Worm (Caenorhabditis elegans): ENCODE results near the gene C46H3.2.

Gene C46H3.2

ce11 chrX:1230658-1231057 is at the start of gene C46H3.2:
Gene C46H3.2, minus strand, starts transcription at chrX:1230758.
- TF ChIP-seq unc-62 (GFP tag; optimal IDR thresholded peaks at IDR 0.05) = no peak

- no peak for TF ChIP-seq unc-62 (GFP tag; optimal IDR thresholded peaks at IDR 0.05)
Measured at ce11 chrX:1272539-1272938, 42.0 kb upstream of the C46H3.2 start, which contains the start of gene C52B11.5. Gene C52B11.5, plus strand, starts transcription at chrX:1272788.

- no peak for TF ChIP-seq unc-62 (GFP tag; optimal IDR thresholded peaks at IDR 0.05)
Measured at ce11 chrX:1270598-1270997, 40.0 kb upstream of the C46H3.2 start, which contains the start of gene C25G6.1. Gene C25G6.1, plus strand, starts transcription at chrX:1270898.

- TF ChIP-seq unc-62 (GFP tag; optimal IDR thresholded peaks at IDR 0.05) = no peak
Measured at ce11 chrX:1265336-1265735, 34.8 kb upstream of the C46H3.2 start.

- TF ChIP-seq unc-62 (GFP tag; optimal IDR thresholded peaks at IDR 0.05) = no peak
Measured at ce11 chrX:1257668-1258067, 27.1 kb upstream of the C46H3.2 start.

- no peak for TF ChIP-seq unc-62 (GFP tag; optimal IDR thresholded peaks at IDR 0.05)
Measured at ce11 chrX:1255547-1255946, 25.0 kb upstream of the C46H3.2 start, which contains the start of gene npr-11. Gene npr-11, minus strand, starts transcription at chrX:1255647.

ce11 chrX:1249738-1250137 is 19.2 kb upstream of the C46H3.2 start, which contains the start of gene C25G6.4:
Gene C25G6.4, minus strand, starts transcription at chrX:1249838.
- TF ChIP-seq unc-62 (GFP tag; optimal IDR thresholded peaks at IDR 0.05) = no peak

ce11 chrX:1245717-1246116 is 15.2 kb upstream of the C46H3.2 start, which contains the start of gene tsp-9:
Gene tsp-9, plus strand, starts transcription at chrX:1246017.
- TF ChIP-seq unc-62 (GFP tag; optimal IDR thresholded peaks at IDR 0.05) = no peak

ce11 chrX:1244235-1244634 is 13.7 kb upstream of the C46H3.2 start:
- no peak for TF ChIP-seq unc-62 (GFP tag; optimal IDR thresholded peaks at IDR 0.05)

ce11 chrX:1242763-1243162 is 12.2 kb upstream of the C46H3.2 start:
- TF ChIP-seq unc-62 (GFP tag; optimal IDR thresholded peaks at IDR 0.05) = no peak

- TF ChIP-seq unc-62 (GFP tag; optimal IDR thresholded peaks at IDR 0.05) = no peak
Measured at ce11 chrX:1238803-1239202, 8.2 kb upstream of the C46H3.2 start, which contains the start of gene C25G6.3. Gene C25G6.3, minus strand, starts transcription at chrX:1238903.

ce11 chrX:1232074-1232473 is 1.5 kb upstream of the C46H3.2 start:
- no peak for TF ChIP-seq unc-62 (GFP tag; optimal IDR thresholded peaks at IDR 0.05)

- no peak for TF ChIP-seq unc-62 (GFP tag; optimal IDR thresholded peaks at IDR 0.05)
Measured at ce11 chrX:1223841-1224240, 6.7 kb downstream of the C46H3.2 start.

- no peak for TF ChIP-seq unc-62 (GFP tag; optimal IDR thresholded peaks at IDR 0.05)
Measured at ce11 chrX:1223089-1223488, 7.5 kb downstream of the C46H3.2 start.

- TF ChIP-seq unc-62 (GFP tag; optimal IDR thresholded peaks at IDR 0.05) = no peak
Measured at ce11 chrX:1222391-1222790, 8.2 kb downstream of the C46H3.2 start.

- TF ChIP-seq unc-62 (GFP tag; optimal IDR thresholded peaks at IDR 0.05) = no peak
Measured at ce11 chrX:1218457-1218856, 12.1 kb downstream of the C46H3.2 start.

ce11 chrX:1216833-1217232 is 13.7 kb downstream of the C46H3.2 start:
- TF ChIP-seq unc-62 (GFP tag; optimal IDR thresholded peaks at IDR 0.05) = no peak

- no peak for TF ChIP-seq unc-62 (GFP tag; optimal IDR thresholded peaks at IDR 0.05)
Measured at ce11 chrX:1213136-1213535, 17.4 kb downstream of the C46H3.2 start.
